Worm (Caenorhabditis elegans): ENCODE results near the gene asm-1.

Gene asm-1

ce11 chrII:6932978-6933377, 23.1 kb downstream of the asm-1 start:
- no peak for TF ChIP-seq ama-1 (optimal IDR thresholded peaks at IDR 0.05)
- no peak for TF ChIP-seq ama-1 (GFP tag; optimal IDR thresholded peaks at IDR 0.05)
- peak; percentile 11 for TF ChIP-seq nhr-80 (tag; optimal IDR thresholded peaks at IDR 0.05)
- TF ChIP-seq F39B2.1 (GFP tag; IDR thresholded peaks at IDR 0.05), result no peak

- TF ChIP-seq ceh-79 (tag; optimal IDR thresholded peaks at IDR 0.05), result no peak
- TF ChIP-seq madf-3 (GFP tag; IDR thresholded peaks at IDR 0.05), result no peak
- no peak for TF ChIP-seq snpc-4 (GFP tag; optimal IDR thresholded peaks at IDR 0.05)
- no peak for TF ChIP-seq snpc-4 (tag; optimal IDR thresholded peaks at IDR 0.05)
- TF ChIP-seq ceh-27 (GFP tag; optimal IDR thresholded peaks at IDR 0.05), result no peak
- TF ChIP-seq gei-17 (GFP tag; optimal IDR thresholded peaks at IDR 0.05), result no peak
- TF ChIP-seq F57A8.1 (GFP tag; optimal IDR thresholded peaks at IDR 0.05), result no peak
- no peak for TF ChIP-seq egl-18 (GFP tag; IDR thresholded peaks at IDR 0.05)
- TF ChIP-seq F23B12.7 (tag; optimal IDR thresholded peaks at IDR 0.05; ENCODE audit: insufficient read depth), result no peak
- no peak for TF ChIP-seq ZK185.1 (tag; optimal IDR thresholded peaks at IDR 0.05; ENCODE audit: poor library complexity, severe bottlenecking)
- no peak for TF ChIP-seq somi-1 (GFP tag; optimal IDR thresholded peaks at IDR 0.05)
- no peak for TF ChIP-seq K12H6.12 (tag; optimal IDR thresholded peaks at IDR 0.05)
- no peak for TF ChIP-seq lin-40 (tag; optimal IDR thresholded peaks at IDR 0.05)
Measured at ce11 chrII:6934729-6935128, 24.9 kb downstream of the asm-1 start.

- TF ChIP-seq nhr-80 (tag; optimal IDR thresholded peaks at IDR 0.05) (peak; percentile 2), cebp-2 (GFP tag; IDR thresholded peaks at IDR 0.05) (no peak)
Measured at ce11 chrII:6935975-6936374, 26.1 kb downstream of the asm-1 start.

- no peak for TF ChIP-seq unc-62 (GFP tag; optimal IDR thresholded peaks at IDR 0.05)
- TF ChIP-seq nhr-80 (tag; optimal IDR thresholded peaks at IDR 0.05), result peak; percentile 38
Measured at ce11 chrII:6936528-6936927, 26.7 kb downstream of the asm-1 start.

- TF ChIP-seq B0035.1 (tag; optimal IDR thresholded peaks at IDR 0.05), result no peak
- TF ChIP-seq ztf-26 (tag; optimal IDR thresholded peaks at IDR 0.05), result no peak
- TF ChIP-seq sdz-38 (tag; optimal IDR thresholded peaks at IDR 0.05), result no peak
- TF ChIP-seq egl-18 (GFP tag; IDR thresholded peaks at IDR 0.05), result no peak
- TF ChIP-seq efl-1 (GFP tag; optimal IDR thresholded peaks at IDR 0.05), result no peak
- TF ChIP-seq sptf-2 (GFP tag; optimal IDR thresholded peaks at IDR 0.05), result no peak
- no peak for TF ChIP-seq Y79H2A.3 (GFP tag; conservative IDR thresholded peaks at IDR 0.05)
- TF ChIP-seq F33H1.4 (GFP tag; IDR thresholded peaks at IDR 0.05), result no peak
- TF ChIP-seq B0261.1 (tag; optimal IDR thresholded peaks at IDR 0.05), result no peak
- TF ChIP-seq ztf-28 (GFP tag; IDR thresholded peaks at IDR 0.05), result no peak
- no peak for TF ChIP-seq gei-17 (GFP tag; optimal IDR thresholded peaks at IDR 0.05)
- no peak for TF ChIP-seq ets-4 (GFP tag; optimal IDR thresholded peaks at IDR 0.05)
- no peak for TF ChIP-seq repo-1 (tag; optimal IDR thresholded peaks at IDR 0.05)
- TF ChIP-seq ZK185.1 (tag; optimal IDR thresholded peaks at IDR 0.05; ENCODE audit: poor library complexity, severe bottlenecking), result no peak
- no peak for TF ChIP-seq lin-35 (GFP tag; optimal IDR thresholded peaks at IDR 0.05)
- TF ChIP-seq ztf-22 (GFP tag; optimal IDR thresholded peaks at IDR 0.05), result no peak
- TF ChIP-seq ccch-3 (GFP tag; optimal IDR thresholded peaks at IDR 0.05), result no peak
Measured at ce11 chrII:6937057-6937456, 27.2 kb downstream of the asm-1 start.

Measured in whole organism, young adult.